Worm (Caenorhabditis elegans) whole organism, young adult: ENCODE results near the gene Y17G7B.17.

ENCODE experiments used
- B0336.3 ChIP-seq: fragments of 200-800 bp; sonication (Bioruptor generic); IDR thresholded peaks from 2 replicates; pipeline ENCODE4 v1.3.6; 2022; ENCODE audit warnings: missing genetic modification characterization, missing compliant biosample characterization
- D2030.7 ChIP-seq: fragments of 200-800 bp; sonication (Bioruptor generic); IDR thresholded peaks from 2 replicates; pipeline ENCODE4 v1.3.6; 2022; ENCODE audit warnings: missing genetic modification reagents, missing genetic modification characterization, missing compliant biosample characterization
- F22D6.2 ChIP-seq: sonication (generic microtip); optimal IDR thresholded peaks from 2 replicates; lab custom pipeline; 2016; ENCODE audit warnings: mild to moderate bottlenecking, missing genetic modification characterization, missing compliant biosample characterization
- F33H1.4 ChIP-seq: fragments of 200-800 bp; sonication (Bioruptor generic); IDR thresholded peaks from 2 replicates; pipeline ENCODE4 v1.3.6; 2022; ENCODE audit warnings: missing genetic modification reagents, missing genetic modification characterization, missing compliant biosample characterization
- F49E8.2 ChIP-seq: sonication (generic microtip); optimal IDR thresholded peaks from 3 replicates; lab custom pipeline; 2017; ENCODE audit warnings: missing genetic modification characterization, mild to moderate bottlenecking, missing compliant biosample characterization, antibody characterized with exemption, moderate library complexity; ENCODE audit not compliant: insufficient read depth
- F52B5.7 ChIP-seq: sonication (generic microtip); optimal IDR thresholded peaks from 2 replicates; lab custom pipeline; 2016; ENCODE audit warnings: mild to moderate bottlenecking, missing genetic modification characterization, missing compliant biosample characterization
- Y56A3A.18 ChIP-seq: fragments of 200-800 bp; sonication (Bioruptor generic); IDR thresholded peaks from 2 replicates; pipeline ENCODE4 v1.3.6; 2022; ENCODE audit warnings: missing genetic modification reagents, missing genetic modification characterization, missing compliant biosample characterization
- aptf-3 ChIP-seq: fragments of 200-800 bp; sonication (Bioruptor generic); IDR thresholded peaks from 2 replicates; pipeline ENCODE4 v1.3.6; 2022; ENCODE audit warnings: missing genetic modification characterization, missing compliant biosample characterization
- atf-7 ChIP-seq: sonication (generic microtip); optimal IDR thresholded peaks from 2 replicates; lab custom pipeline; 2017; ENCODE audit warnings: mild to moderate bottlenecking, missing genetic modification characterization, missing compliant biosample characterization
- athp-1 ChIP-seq: sonication (generic microtip); optimal IDR thresholded peaks from 2 replicates; lab custom pipeline; 2017; ENCODE audit warnings: mild to moderate bottlenecking, missing genetic modification characterization, missing compliant biosample characterization
- attf-3 ChIP-seq: fragments of 200-800 bp; sonication (Bioruptor generic); conservative IDR thresholded peaks from 2 replicates; pipeline ENCODE4 v1.3.6; 2022; ENCODE audit warnings: missing genetic modification reagents, missing genetic modification characterization, missing compliant biosample characterization
- dpff-1 ChIP-seq: sonication (generic microtip); optimal IDR thresholded peaks from 2 replicates; lab custom pipeline; 2017; ENCODE audit warnings: mild to moderate bottlenecking, missing genetic modification characterization, missing compliant biosample characterization
- dpl-1 ChIP-seq: fragments of 150-350 bp; optimal IDR thresholded peaks from 2 replicates; lab custom pipeline; 2014; ENCODE audit warnings: missing biosample characterization, missing genetic modification reagents, missing genetic modification characterization
- efl-1 ChIP-seq: fragments of 150-350 bp; optimal IDR thresholded peaks from 2 replicates; lab custom pipeline; 2014; ENCODE audit warnings: missing biosample characterization, missing genetic modification reagents, missing genetic modification characterization
- egl-18 ChIP-seq: fragments of 200-800 bp; sonication (Bioruptor generic); IDR thresholded peaks from 2 replicates; pipeline ENCODE4 v1.3.6; 2022; ENCODE audit warnings: missing genetic modification reagents, missing genetic modification characterization, missing compliant biosample characterization
- ets-4 ChIP-seq: fragments of 200-800 bp; sonication (Bioruptor generic); optimal IDR thresholded peaks from 2 replicates; lab custom pipeline; 2018; ENCODE audit warnings: mild to moderate bottlenecking, missing genetic modification characterization, missing compliant biosample characterization
- fkh-3 ChIP-seq: sonication (generic microtip); optimal IDR thresholded peaks from 2 replicates; lab custom pipeline; 2016; ENCODE audit warnings: mild to moderate bottlenecking, missing genetic modification characterization, missing compliant biosample characterization
- him-1 ChIP-seq: sonication (generic microtip); optimal IDR thresholded peaks from 2 replicates; lab custom pipeline; 2016; ENCODE audit warnings: missing genotype, missing genetic modification reagents, missing genetic modification characterization, missing compliant biosample characterization
- hlh-12 ChIP-seq: sonication (generic microtip); optimal IDR thresholded peaks from 2 replicates; lab custom pipeline; 2016; ENCODE audit warnings: missing genetic modification characterization, missing compliant biosample characterization
- hlh-26 ChIP-seq: fragments of 200-800 bp; sonication (Bioruptor generic); conservative IDR thresholded peaks from 2 replicates; pipeline ENCODE4 v1.3.6; 2022; ENCODE audit warnings: missing genetic modification reagents, missing genetic modification characterization, missing compliant biosample characterization
- hmg-1.2 ChIP-seq: fragments of 200-800 bp; sonication (Bioruptor generic); IDR thresholded peaks from 2 replicates; pipeline ENCODE4 v1.3.6; 2022; ENCODE audit warnings: missing genetic modification reagents, missing genetic modification characterization, missing compliant biosample characterization
- hmg-20 ChIP-seq: fragments of 200-800 bp; sonication (Bioruptor generic); IDR thresholded peaks from 2 replicates; pipeline ENCODE4 v1.3.6; 2022; ENCODE audit warnings: missing genetic modification reagents, missing genetic modification characterization, missing compliant biosample characterization
- hsf-1 ChIP-seq: fragments of 200-800 bp; sonication (Bioruptor generic); IDR thresholded peaks from 2 replicates; pipeline ENCODE4 v1.3.6; 2022; ENCODE audit warnings: missing genetic modification reagents, missing genetic modification characterization, missing compliant biosample characterization
- let-526 ChIP-seq: fragments of 200-800 bp; sonication (Bioruptor generic); IDR thresholded peaks from 2 replicates; pipeline ENCODE4 v1.3.6; 2022; ENCODE audit warnings: missing genetic modification reagents, missing genetic modification characterization, missing compliant biosample characterization
- let-607 ChIP-seq, 2 experiments: fragments of 200-800 bp in 1 of 2; sonication (Bioruptor generic) in 1 of 2; sonication (generic microtip) in 1 of 2; optimal IDR thresholded peaks; 2 replicates each; lab custom pipeline; 2016 to 2018; ENCODE audit warnings: mild to moderate bottlenecking in 2 of 2, missing compliant biosample characterization in 2 of 2, missing genetic modification characterization in 2 of 2, moderate library complexity in 2 of 2, missing genotype in 1 of 2
- lin-35 ChIP-seq, 3 experiments: fragments of 150-350 bp in 2 of 3; sonication (generic microtip) in 1 of 3; optimal IDR thresholded peaks; 2 replicates each; lab custom pipeline; 2014 to 2018; ENCODE audit warnings: missing biosample characterization in 3 of 3, missing genetic modification characterization in 3 of 3, missing genetic modification reagents in 3 of 3
- lin-54 ChIP-seq: fragments of 200-800 bp; sonication (Bioruptor generic); optimal IDR thresholded peaks from 2 replicates; lab custom pipeline; 2018; ENCODE audit warnings: mild to moderate bottlenecking, missing genetic modification characterization, missing compliant biosample characterization
- lsl-1 ChIP-seq: fragments of 200-800 bp; sonication (Bioruptor generic); optimal IDR thresholded peaks from 2 replicates; lab custom pipeline; 2018; ENCODE audit warnings: mild to moderate bottlenecking, missing genetic modification characterization, moderate library complexity, missing compliant biosample characterization
- lsy-27 ChIP-seq: sonication (generic microtip); optimal IDR thresholded peaks from 2 replicates; lab custom pipeline; 2017; ENCODE audit warnings: missing genetic modification characterization, mild to moderate bottlenecking, missing compliant biosample characterization, antibody characterized with exemption, missing genotype, borderline replicate concordance; ENCODE audit not compliant: insufficient read depth
- madf-8 ChIP-seq: fragments of 200-800 bp; sonication (Bioruptor generic); conservative IDR thresholded peaks from 2 replicates; pipeline ENCODE4 v1.3.6; 2022; ENCODE audit warnings: missing genetic modification reagents, missing genetic modification characterization, missing compliant biosample characterization
- nhr-120 ChIP-seq: fragments of 200-800 bp; sonication (Bioruptor generic); IDR thresholded peaks from 2 replicates; pipeline ENCODE4 v1.3.6; 2022; ENCODE audit warnings: missing genetic modification characterization, missing compliant biosample characterization
- nhr-27 ChIP-seq: fragments of 200-800 bp; sonication (Bioruptor generic); optimal IDR thresholded peaks from 2 replicates; lab custom pipeline; 2018; ENCODE audit warnings: mild to moderate bottlenecking, missing genetic modification characterization, moderate library complexity, missing compliant biosample characterization
- nhr-90 ChIP-seq: sonication (generic microtip); optimal IDR thresholded peaks from 2 replicates; lab custom pipeline; 2016; ENCODE audit warnings: missing genotype, mild to moderate bottlenecking, missing genetic modification characterization, missing compliant biosample characterization
- rcor-1 ChIP-seq: fragments of 200-800 bp; sonication (Bioruptor generic); IDR thresholded peaks from 2 replicates; pipeline ENCODE4 v1.3.6; 2022; ENCODE audit warnings: missing genetic modification reagents, missing genetic modification characterization, missing compliant biosample characterization
- rec-8 ChIP-seq, 2 experiments: sonication (generic microtip); optimal IDR thresholded peaks; 2 replicates each; lab custom pipeline; 2016; ENCODE audit warnings: mild to moderate bottlenecking in 2 of 2, missing genetic modification characterization in 2 of 2, missing genetic modification reagents in 2 of 2, missing genotype in 2 of 2, missing biosample characterization in 1 of 2, missing compliant biosample characterization in 1 of 2, moderate library complexity in 1 of 2
- rpc-1 ChIP-seq, 2 experiments: fragments of 150-350 bp in 1 of 2; sonication (generic microtip) in 1 of 2; optimal IDR thresholded peaks; 2 replicates each; lab custom pipeline; 2014 to 2018; ENCODE audit warnings: missing biosample characterization in 1 of 2, missing genetic modification characterization in 1 of 2, missing genetic modification reagents in 1 of 2, missing genotype in 1 of 2
- sdz-38 ChIP-seq: sonication (generic microtip); optimal IDR thresholded peaks from 2 replicates; lab custom pipeline; 2016; ENCODE audit warnings: missing genotype, missing genetic modification characterization, missing compliant biosample characterization
- sea-2 ChIP-seq: fragments of 200-800 bp; sonication (Bioruptor generic); IDR thresholded peaks from 2 replicates; pipeline ENCODE4 v1.3.6; 2022; ENCODE audit warnings: missing genetic modification characterization, missing compliant biosample characterization
- snpc-1.3 ChIP-seq: sonication (generic microtip); optimal IDR thresholded peaks from 2 replicates; lab custom pipeline; 2017; ENCODE audit warnings: missing genetic modification characterization, mild to moderate bottlenecking, missing compliant biosample characterization, antibody characterized with exemption, moderate library complexity, missing genotype, missing genetic modification reagents; ENCODE audit not compliant: insufficient read depth
- snpc-3.4 ChIP-seq: sonication (generic microtip); optimal IDR thresholded peaks from 2 replicates; lab custom pipeline; 2017; ENCODE audit warnings: missing genetic modification characterization, mild to moderate bottlenecking, missing compliant biosample characterization, antibody characterized with exemption, moderate library complexity, missing genotype, missing genetic modification reagents
- tbp1 ChIP-seq: fragments of 200-800 bp; sonication (Bioruptor generic); optimal IDR thresholded peaks from 2 replicates; lab custom pipeline; 2018; ENCODE audit warnings: mild to moderate bottlenecking, missing genetic modification characterization, missing compliant biosample characterization
- unc-130 ChIP-seq: sonication (generic microtip); optimal IDR thresholded peaks from 2 replicates; lab custom pipeline; 2016; ENCODE audit warnings: missing genetic modification reagents, missing genetic modification characterization, missing compliant biosample characterization
- unc-62 ChIP-seq: fragments of 150-350 bp; optimal IDR thresholded peaks from 2 replicates; lab custom pipeline; 2014; ENCODE audit warnings: missing biosample characterization, missing genetic modification reagents, missing genetic modification characterization
- xnd-1 ChIP-seq: sonication (generic microtip); optimal IDR thresholded peaks from 2 replicates; lab custom pipeline; 2016; ENCODE audit warnings: missing genotype, missing genetic modification reagents, missing genetic modification characterization, missing compliant biosample characterization
- zim-3 ChIP-seq: sonication (generic microtip); optimal IDR thresholded peaks from 2 replicates; lab custom pipeline; 2017; ENCODE audit warnings: mild to moderate bottlenecking, missing genetic modification characterization, moderate library complexity, missing compliant biosample characterization
- ztf-22 ChIP-seq: fragments of 200-800 bp; sonication (Bioruptor generic); optimal IDR thresholded peaks from 2 replicates; lab custom pipeline; 2018; ENCODE audit warnings: mild to moderate bottlenecking, missing genetic modification characterization, moderate library complexity, missing compliant biosample characterization

The Y17G7B.17 gene

DNA sequence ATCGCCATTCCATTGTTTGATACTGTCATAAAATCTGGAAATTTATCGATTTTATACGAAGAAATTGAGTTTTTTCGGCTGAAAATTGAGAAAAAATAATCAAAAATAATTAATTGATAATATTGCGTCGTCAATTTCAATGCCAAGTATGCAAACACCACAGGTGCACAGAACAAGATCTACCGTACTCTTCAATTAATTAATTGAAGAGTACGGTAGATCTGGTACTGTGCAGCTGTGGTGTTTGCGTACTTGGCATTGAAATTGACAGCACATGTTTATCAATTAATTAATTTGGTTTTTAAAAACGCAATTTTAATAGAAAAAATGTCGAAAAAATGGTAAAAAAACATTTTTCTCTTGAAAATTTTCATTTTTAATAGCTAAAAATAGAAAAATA lies 11.0 kb downstream of the Y17G7B.17 start, which contains the start of gene cnt-1:
Gene cnt-1, minus strand, starts transcription at position 36 of the 400 bp plus-strand sequence.
- TF ChIP-seq atf-7 (tag; lab: Kevin White, UChicago), result no peak
- no peak for TF ChIP-seq B0336.3 (GFP tag; lab: Robert Waterston, UW)
- no peak for TF ChIP-seq nhr-90
- TF ChIP-seq F22D6.2 (tag; lab: Kevin White, UChicago), result no peak
- TF ChIP-seq ets-4 (GFP tag; lab: Kevin White, UChicago), result no peak
- no peak for TF ChIP-seq tbp1 (GFP tag; lab: Kevin White, UChicago)
- no peak for TF ChIP-seq Y56A3A.18 (GFP tag; lab: Robert Waterston, UW)
- TF ChIP-seq F49E8.2 (tag; lab: Kevin White, UChicago), result peak; percentile 41
- TF ChIP-seq aptf-3 (GFP tag; lab: Robert Waterston, UW), result no peak
- peak; percentile 22 for TF ChIP-seq him-1 (tag; lab: Kevin White, UChicago)
- TF ChIP-seq hlh-26 (GFP tag; lab: Robert Waterston, UW), result no peak
- peak; percentile 1 for TF ChIP-seq efl-1
- TF ChIP-seq athp-1 (tag; lab: Kevin White, UChicago), result peak; percentile 47
- TF ChIP-seq let-526 (GFP tag; lab: Robert Waterston, UW), result no peak
- TF ChIP-seq attf-3 (GFP tag; lab: Robert Waterston, UW), result no peak
- peak; percentile 20 for TF ChIP-seq snpc-3.4
- no peak for TF ChIP-seq let-607 (tag; optimal IDR thresholded peaks at IDR 0.05; lab: Kevin White, UChicago)
- no peak for TF ChIP-seq zim-3 (tag; lab: Kevin White, UChicago)
- no peak for TF ChIP-seq lin-54 (GFP tag; lab: Kevin White, UChicago)
- no peak for TF ChIP-seq hmg-20 (GFP tag; lab: Robert Waterston, UW)
- TF ChIP-seq snpc-1.3, result peak; percentile 55
- peak; percentile 47; the same call in 1 of the 2 replicates for TF ChIP-seq D2030.7
- TF ChIP-seq nhr-120, result no peak
- TF ChIP-seq F52B5.7 (tag; lab: Kevin White, UChicago), result no peak
- no peak for TF ChIP-seq hlh-12 (tag; lab: Kevin White, UChicago)
- no peak for TF ChIP-seq rcor-1 (GFP tag; lab: Robert Waterston, UW)
- no peak for TF ChIP-seq rec-8 (tag; optimal IDR thresholded peaks at IDR 0.05; lab: Kevin White, UChicago)
- TF ChIP-seq fkh-3 (tag; lab: Kevin White, UChicago), result no peak
- TF ChIP-seq ztf-22 (GFP tag; lab: Kevin White, UChicago), result no peak
- TF ChIP-seq dpff-1 (tag; lab: Kevin White, UChicago), result no peak
- no peak for TF ChIP-seq hmg-1.2 (GFP tag; lab: Robert Waterston, UW)
- TF ChIP-seq lsy-27 (tag; lab: Kevin White, UChicago), result no peak
- TF ChIP-seq madf-8, result peak; percentile 70
- no peak for TF ChIP-seq unc-130
- no peak for TF ChIP-seq unc-62 (GFP tag; lab: Kevin White, UChicago)
- no peak for TF ChIP-seq rpc-1 (optimal IDR thresholded peaks at IDR 0.05; lab: Kevin White, UChicago)
- no peak for TF ChIP-seq rpc-1 (tag; optimal IDR thresholded peaks at IDR 0.05; lab: Kevin White, UChicago)
- no peak for TF ChIP-seq sdz-38 (tag; lab: Kevin White, UChicago)
- no peak for TF ChIP-seq hsf-1 (GFP tag; lab: Robert Waterston, UW)
- no peak for TF ChIP-seq egl-18 (GFP tag; lab: Robert Waterston, UW)
- peak; percentile 15 for TF ChIP-seq dpl-1
- TF ChIP-seq lin-35 (GFP tag; optimal IDR thresholded peaks at IDR 0.05; lab: Kevin White, UChicago), result no peak
- TF ChIP-seq sea-2 (GFP tag; lab: Robert Waterston, UW), result no peak
- TF ChIP-seq lsl-1, result peak; percentile 89
- TF ChIP-seq xnd-1 (tag; lab: Kevin White, UChicago), result peak; percentile 20
- peak; percentile 56 for TF ChIP-seq F33H1.4 (GFP tag; lab: Robert Waterston, UW)
- TF ChIP-seq nhr-27 (tag; lab: Kevin White, UChicago), result no peak
